Worm (Caenorhabditis elegans): ENCODE data around the gene math-33.

- TF ChIP-seq pag-3 (tag; optimal IDR thresholded peaks at IDR 0.05; ENCODE audit: borderline replicate concordance) (no peak), nhr-11 (tag; optimal IDR thresholded peaks at IDR 0.05) (no peak)
Observed at ce11 chrV:11113041-11113574, 599 bp upstream of the math-33 start, which contains the start of gene erfa-3.
